Worm (Caenorhabditis elegans) whole organism, L4 larva: ENCODE results near the gene sri-43.

Experiments
- D1046.2 ChIP-seq: fragments of 200-800 bp; sonication (Bioruptor generic); IDR thresholded peaks from 2 replicates; pipeline ENCODE4 v1.3.6; 2022; ENCODE audit warnings: missing genetic modification characterization, missing compliant biosample characterization
- F37D6.2 ChIP-seq: sonication (generic microtip); optimal IDR thresholded peaks from 2 replicates; lab custom pipeline; 2016; ENCODE audit warnings: mild to moderate bottlenecking, missing genetic modification characterization, missing compliant biosample characterization
- F44E2.7 ChIP-seq: fragments of 200-800 bp; sonication (Bioruptor generic); IDR thresholded peaks from 2 replicates; pipeline ENCODE4 v2.1.2; 2022; ENCODE audit warnings: missing genetic modification characterization, missing compliant biosample characterization
- R02D3.7 ChIP-seq: fragments of 150-350 bp; sonication (generic microtip); optimal IDR thresholded peaks from 3 replicates; lab custom pipeline; 2014; ENCODE audit warnings: missing biosample characterization, missing genetic modification characterization
- T20F7.1 ChIP-seq: fragments of 200-800 bp; sonication (Bioruptor generic); optimal IDR thresholded peaks from 2 replicates; lab custom pipeline; 2018; ENCODE audit warnings: mild to moderate bottlenecking, missing genetic modification characterization, missing compliant biosample characterization
- Y48G9A.11 ChIP-seq: fragments of 200-800 bp; sonication (Bioruptor generic); IDR thresholded peaks from 2 replicates; pipeline ENCODE4 v1.3.6; 2022; ENCODE audit warnings: missing genetic modification reagents, missing genetic modification characterization, missing compliant biosample characterization
- Y5F2A.4 ChIP-seq: fragments of 200-800 bp; sonication (Bioruptor generic); optimal IDR thresholded peaks from 2 replicates; lab custom pipeline; 2018; ENCODE audit warnings: mild to moderate bottlenecking, missing genetic modification characterization, missing compliant biosample characterization
- ZK337.2 ChIP-seq: fragments of 200-800 bp; sonication (Bioruptor generic); IDR thresholded peaks from 2 replicates; pipeline ENCODE4 v1.3.6; 2022; ENCODE audit warnings: missing genetic modification reagents, missing genetic modification characterization, missing compliant biosample characterization
- aha-1 ChIP-seq: fragments of 150-350 bp; peaks from one replicate; lab custom pipeline; 2014; ENCODE audit warnings: missing biosample characterization, missing genetic modification characterization
- aly-2 ChIP-seq: sonication (generic microtip); optimal IDR thresholded peaks from 2 replicates; lab custom pipeline; 2018; ENCODE audit warnings: missing biosample characterization, missing genetic modification characterization
- ama-1 ChIP-seq: fragments of 150-350 bp; optimal IDR thresholded peaks from 2 replicates; lab custom pipeline; 2014; ENCODE audit warnings: inconsistent platforms, mixed read lengths
- attf-4 ChIP-seq: sonication (generic microtip); optimal IDR thresholded peaks from 3 replicates; lab custom pipeline; 2017; ENCODE audit warnings: missing biosample characterization, missing genetic modification characterization
- ceh-20 ChIP-seq: fragments of 200-800 bp; sonication (Bioruptor generic); IDR thresholded peaks from 2 replicates; pipeline ENCODE4 v1.3.6; 2022; ENCODE audit warnings: missing genetic modification reagents, missing genetic modification characterization, missing compliant biosample characterization
- ceh-44 ChIP-seq: fragments of 200-800 bp; sonication (Bioruptor generic); IDR thresholded peaks from 2 replicates; pipeline ENCODE4 v1.3.6; 2022; ENCODE audit warnings: missing genetic modification reagents, missing genetic modification characterization, missing compliant biosample characterization
- ceh-82 ChIP-seq: sonication (generic microtip); optimal IDR thresholded peaks from 2 replicates; lab custom pipeline; 2017; ENCODE audit warnings: missing biosample characterization, missing genetic modification characterization
- egl-43 ChIP-seq: fragments of 200-800 bp; sonication (Bioruptor generic); IDR thresholded peaks from 2 replicates; pipeline ENCODE4 v1.3.6; 2022; ENCODE audit warnings: missing genetic modification reagents, missing genetic modification characterization, missing compliant biosample characterization
- fkh-10 ChIP-seq: fragments of 150-350 bp; optimal IDR thresholded peaks from 2 replicates; lab custom pipeline; 2014; ENCODE audit warnings: missing biosample characterization, missing genetic modification reagents, missing genetic modification characterization
- hlh-30 ChIP-seq: sonication (generic microtip); optimal IDR thresholded peaks from 2 replicates; lab custom pipeline; 2017; ENCODE audit warnings: antibody characterized with exemption, mild to moderate bottlenecking, missing genetic modification characterization, missing compliant biosample characterization; ENCODE audit not compliant: insufficient read depth
- jun-1 ChIP-seq: fragments of 150-350 bp; optimal IDR thresholded peaks from 2 replicates; lab custom pipeline; 2014; ENCODE audit warnings: missing biosample characterization, missing genetic modification reagents, missing genetic modification characterization
- lin-1 ChIP-seq: fragments of 200-800 bp; sonication (Bioruptor generic); IDR thresholded peaks from 2 replicates; pipeline ENCODE4 v1.3.6; 2022; ENCODE audit warnings: missing genetic modification reagents, missing genetic modification characterization, missing compliant biosample characterization
- lin-29 ChIP-seq: fragments of 200-800 bp; sonication (Bioruptor generic); IDR thresholded peaks from 2 replicates; pipeline ENCODE4 v1.3.6; 2022; ENCODE audit warnings: missing genetic modification reagents, missing genetic modification characterization, missing compliant biosample characterization
- madf-5 ChIP-seq, 2 experiments: fragments of 200-800 bp; sonication (Bioruptor generic); IDR thresholded peaks; 2 replicates each; pipeline ENCODE4 v1.3.6; 2022; ENCODE audit warnings: missing compliant biosample characterization in 2 of 2, missing genetic modification characterization in 2 of 2
- mdl-1 ChIP-seq, 2 experiments: fragments of 150-350 bp in 1 of 2; sonication (generic microtip) in 1 of 2; optimal IDR thresholded peaks; 2 replicates each; lab custom pipeline; 2014 to 2017; ENCODE audit warnings: missing biosample characterization in 2 of 2, missing genetic modification characterization in 2 of 2
- mdt-29 ChIP-seq: fragments of 200-800 bp; sonication (Bioruptor generic); IDR thresholded peaks from 2 replicates; pipeline ENCODE4 v1.3.6; 2022; ENCODE audit warnings: missing genetic modification reagents, missing genetic modification characterization, missing compliant biosample characterization
- nhr-102 ChIP-seq: sonication (generic microtip); optimal IDR thresholded peaks from 2 replicates; lab custom pipeline; 2016; ENCODE audit warnings: mild to moderate bottlenecking, missing genetic modification characterization, moderate library complexity, missing compliant biosample characterization
- nhr-11 ChIP-seq: fragments of 150-350 bp; optimal IDR thresholded peaks from 2 replicates; lab custom pipeline; 2014; ENCODE audit warnings: missing biosample characterization, missing genetic modification characterization
- nhr-77 ChIP-seq: fragments of 150-350 bp; optimal IDR thresholded peaks from 2 replicates; lab custom pipeline; 2014; ENCODE audit warnings: missing biosample characterization, missing genetic modification characterization
- rbr-2 ChIP-seq: sonication (generic microtip); optimal IDR thresholded peaks from 2 replicates; lab custom pipeline; 2016; ENCODE audit warnings: missing genotype, missing genetic modification characterization, missing compliant biosample characterization
- skn-1 ChIP-seq: fragments of 150-350 bp; optimal IDR thresholded peaks from 2 replicates; lab custom pipeline; 2014; ENCODE audit warnings: missing biosample characterization, missing genetic modification characterization
- snpc-1.2 ChIP-seq: fragments of 200-800 bp; sonication (Bioruptor generic); IDR thresholded peaks from 2 replicates; pipeline ENCODE4 v1.3.6; 2022; ENCODE audit warnings: missing genetic modification reagents, missing genetic modification characterization, missing compliant biosample characterization
- spr-3 ChIP-seq: fragments of 200-800 bp; sonication (Bioruptor generic); optimal IDR thresholded peaks from 2 replicates; lab custom pipeline; 2018; ENCODE audit warnings: mild to moderate bottlenecking, missing genetic modification characterization, missing compliant biosample characterization
- tag-97 ChIP-seq: fragments of 200-800 bp; sonication (Bioruptor generic); IDR thresholded peaks from 2 replicates; pipeline ENCODE4 v1.3.6; 2022; ENCODE audit warnings: missing genetic modification characterization, missing compliant biosample characterization
- unc-39 ChIP-seq: sonication (generic microtip); optimal IDR thresholded peaks from 2 replicates; lab custom pipeline; 2017; ENCODE audit warnings: missing biosample characterization, missing genetic modification characterization
- zfp-3 ChIP-seq: fragments of 200-800 bp; sonication (Bioruptor generic); conservative IDR thresholded peaks from 2 replicates; pipeline ENCODE4 v1.3.6; 2022; ENCODE audit warnings: missing genetic modification reagents, missing genetic modification characterization, missing compliant biosample characterization
- zip-11 ChIP-seq: fragments of 200-800 bp; sonication (Bioruptor generic); IDR thresholded peaks from 2 replicates; pipeline ENCODE4 v1.3.6; 2022; ENCODE audit warnings: missing genetic modification characterization, missing compliant biosample characterization
- ztf-11 ChIP-seq: fragments of 150-350 bp; optimal IDR thresholded peaks from 2 replicates; lab custom pipeline; 2014; ENCODE audit warnings: missing biosample characterization, missing genetic modification characterization
- ztf-7 ChIP-seq: fragments of 150-350 bp; optimal IDR thresholded peaks from 2 replicates; lab custom pipeline; 2014; ENCODE audit warnings: missing biosample characterization, missing genetic modification characterization

Gene sri-43

DNA sequence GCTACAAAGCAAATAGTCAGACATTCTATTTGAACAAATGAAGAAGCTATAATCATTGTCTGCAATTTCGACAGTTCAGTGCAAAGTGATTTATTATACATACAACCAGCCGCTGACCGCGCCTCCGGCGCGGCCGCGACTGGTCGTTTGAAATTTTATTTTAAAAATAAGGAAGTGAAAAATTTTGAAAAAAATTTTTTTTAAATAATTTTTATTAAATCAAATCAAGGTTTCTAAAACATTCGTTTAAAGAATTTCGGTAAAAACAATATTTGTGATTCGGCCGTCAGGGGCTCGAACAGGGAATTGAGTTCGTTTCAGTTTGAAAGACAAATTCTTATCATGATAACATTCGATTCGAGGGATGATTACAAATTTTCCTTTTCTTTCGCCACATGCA is 27.7 kb upstream of the sri-43 start, which contains the start of gene Y27F2A.10:
Y27F2A.10 (minus strand) TSS at position 101 of the 400 bp plus-strand sequence.
- TF ChIP-seq ZK337.2 (GFP tag; lab: Robert Waterston, UW) = no peak
- no peak for TF ChIP-seq ama-1 (lab: Kevin White, UChicago)
- TF ChIP-seq Y48G9A.11 (GFP tag; lab: Robert Waterston, UW) = no peak
- TF ChIP-seq hlh-30 = no peak
- TF ChIP-seq jun-1 = no peak
- TF ChIP-seq lin-1 (GFP tag; lab: Robert Waterston, UW) = no peak
- no peak for TF ChIP-seq rbr-2 (tag; lab: Kevin White, UChicago)
- no peak for TF ChIP-seq ceh-82
- no peak for TF ChIP-seq mdl-1 (tag; optimal IDR thresholded peaks at IDR 0.05; lab: Kevin White, UChicago)
- TF ChIP-seq aly-2 (tag; lab: Kevin White, UChicago) = no peak
- no peak for TF ChIP-seq F44E2.7 (GFP tag; lab: Robert Waterston, UW)
- no peak for TF ChIP-seq nhr-77 (tag; lab: Kevin White, UChicago)
- no peak for TF ChIP-seq ceh-20
- no peak for TF ChIP-seq snpc-1.2 (GFP tag; lab: Robert Waterston, UW)
- TF ChIP-seq ztf-7 = no peak
- TF ChIP-seq attf-4 (tag; lab: Kevin White, UChicago) = no peak
- TF ChIP-seq zip-11 (GFP tag; lab: Robert Waterston, UW) = no peak
- TF ChIP-seq skn-1 (tag; lab: Kevin White, UChicago) = no peak
- TF ChIP-seq R02D3.7 (tag; lab: Kevin White, UChicago) = no peak
- TF ChIP-seq fkh-10 (GFP tag; lab: Kevin White, UChicago) = no peak

DNA sequence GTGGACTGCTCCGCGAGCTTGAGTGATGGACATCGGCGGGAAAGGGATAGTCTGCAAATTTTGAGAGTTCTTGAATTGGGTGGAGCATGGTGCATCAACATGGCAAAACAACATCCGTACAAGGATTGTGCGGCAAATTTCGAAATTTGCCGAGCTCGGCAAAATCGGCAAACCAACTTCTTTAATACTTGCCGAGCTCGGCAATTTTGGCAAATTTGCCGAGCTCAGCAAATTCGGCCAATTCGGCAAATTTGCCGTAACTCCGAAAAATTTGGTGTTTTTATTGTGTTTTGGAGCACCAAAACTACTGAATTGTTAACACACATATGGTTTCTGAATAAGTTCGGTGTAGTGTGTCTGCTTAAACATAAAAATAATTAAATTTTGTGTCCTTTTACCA is 25.6 kb upstream of the sri-43 start, which contains the start of gene fbxc-55:
fbxc-55 (minus strand) TSS at position 101 of the 400 bp plus-strand sequence.
- no peak for TF ChIP-seq Y5F2A.4 (GFP tag; lab: Kevin White, UChicago)

DNA sequence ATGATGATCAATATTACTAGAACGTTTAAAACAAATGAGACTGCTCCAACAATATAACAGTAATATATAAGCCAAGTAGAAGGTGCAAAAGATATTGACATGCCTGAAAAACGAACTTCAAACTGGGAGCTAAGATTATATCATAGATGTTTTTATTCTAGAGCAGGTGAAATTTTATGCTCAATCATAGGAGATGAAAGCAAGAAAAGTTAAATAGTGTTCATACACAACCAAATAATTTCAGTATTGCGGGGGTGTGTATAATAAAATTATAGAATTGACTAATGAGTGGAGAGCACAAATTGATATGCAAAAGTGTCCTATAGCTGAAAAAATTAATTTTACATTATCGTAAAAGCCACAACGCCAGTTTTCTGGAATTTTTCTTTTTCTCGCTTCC is 14.5 kb upstream of the sri-43 start, which contains the start of gene sri-34:
sri-34 (minus strand) TSS at position 101 of the 400 bp plus-strand sequence.
- TF ChIP-seq ZK337.2 (GFP tag; lab: Robert Waterston, UW) (no peak), mdt-29 (no peak), mdl-1 (tag; optimal IDR thresholded peaks at IDR 0.05; lab: Kevin White, UChicago) (no peak), lin-29 (GFP tag; lab: Robert Waterston, UW) (no peak), ceh-44 (no peak), madf-5 (GFP tag; IDR thresholded peaks at IDR 0.05; lab: Robert Waterston, UW) (no peak), Y5F2A.4 (GFP tag; lab: Kevin White, UChicago) (no peak), Y48G9A.11 (GFP tag; lab: Robert Waterston, UW) (no peak), spr-3 (GFP tag; lab: Kevin White, UChicago) (no peak), ztf-11 (tag; lab: Kevin White, UChicago) (no peak), unc-39 (tag; lab: Kevin White, UChicago) (no peak), nhr-11 (no peak), nhr-102 (tag; lab: Kevin White, UChicago) (no peak), F37D6.2 (no peak)

DNA sequence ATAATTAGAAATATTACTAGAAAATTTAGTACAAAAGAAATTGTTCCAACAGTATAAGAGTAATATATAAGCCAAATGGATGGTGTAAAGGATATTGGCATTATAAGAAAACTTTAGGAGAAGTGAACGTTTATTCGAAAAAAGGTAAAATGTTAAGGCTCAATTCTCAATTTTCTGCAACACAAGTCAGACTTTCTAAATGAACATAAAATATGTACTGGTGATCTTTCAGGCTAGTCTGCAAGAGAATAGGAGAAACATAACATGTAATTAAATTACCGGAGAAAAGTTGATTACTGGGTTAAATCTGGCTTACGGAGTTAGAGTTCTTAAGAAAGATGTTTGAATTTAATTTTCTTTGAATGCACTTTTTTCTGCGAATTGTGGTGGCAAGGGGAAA is 12.3 kb upstream of the sri-43 start, which contains the start of gene sri-33:
sri-33 (minus strand) TSS at position 101 of the 400 bp plus-strand sequence.
- TF ChIP-seq aha-1 (peak; percentile 34), ZK337.2 (GFP tag; lab: Robert Waterston, UW) (no peak)

ce11 chrII:3154383-3154782 is 9.9 kb upstream of the sri-43 start, which contains the start of gene sri-32:
TSS of gene sri-32 (minus strand) at chrII:3154483.
- TF ChIP-seq tag-97 (GFP tag; lab: Robert Waterston, UW) (no peak), nhr-102 (tag; lab: Kevin White, UChicago) (no peak), T20F7.1 (GFP tag; lab: Kevin White, UChicago) (no peak), zfp-3 (GFP tag; lab: Robert Waterston, UW) (no peak), egl-43 (no peak), D1046.2 (no peak)
- TF ChIP-seq, all 104 proteins: peak for 0
